Worm (Caenorhabditis elegans) whole organism, L3 larva: ENCODE data around the gene F21C10.7.

Experiments
- R02D3.7 ChIP-seq: fragments of 150-350 bp; optimal IDR thresholded peaks from 2 replicates; lab custom pipeline; 2014; ENCODE audit warnings: missing biosample characterization, missing genetic modification characterization
- ZK546.5 ChIP-seq: sonication (generic microtip); optimal IDR thresholded peaks from 2 replicates; lab custom pipeline; 2017; ENCODE audit warnings: missing biosample characterization, missing genetic modification characterization
- aly-2 ChIP-seq: fragments of 150-350 bp; optimal IDR thresholded peaks from 2 replicates; lab custom pipeline; 2014; ENCODE audit warnings: missing biosample characterization, missing genetic modification characterization
- ama-1 ChIP-seq: fragments of 150-350 bp; optimal IDR thresholded peaks from 2 replicates; lab custom pipeline; 2018
- ceh-16 ChIP-seq: sonication (generic microtip); optimal IDR thresholded peaks from 2 replicates; lab custom pipeline; 2017; ENCODE audit warnings: missing biosample characterization, missing genetic modification characterization
- ceh-28 ChIP-seq: fragments of 150-350 bp; optimal IDR thresholded peaks from 2 replicates; lab custom pipeline; 2014; ENCODE audit warnings: missing biosample characterization, missing genetic modification reagents, missing genetic modification characterization
- ceh-82 ChIP-seq: fragments of 150-350 bp; optimal IDR thresholded peaks from 2 replicates; lab custom pipeline; 2014; ENCODE audit warnings: missing biosample characterization, missing genetic modification characterization
- ceh-9 ChIP-seq: sonication (generic microtip); optimal IDR thresholded peaks from 2 replicates; lab custom pipeline; 2018; ENCODE audit warnings: missing biosample characterization, missing genetic modification characterization
- daf-12 ChIP-seq: fragments of 150-350 bp; optimal IDR thresholded peaks from 2 replicates; lab custom pipeline; 2014; ENCODE audit warnings: missing biosample characterization, missing genetic modification reagents, missing genetic modification characterization
- egl-27 ChIP-seq: sonication (generic microtip); optimal IDR thresholded peaks from 4 replicates; lab custom pipeline; 2017; ENCODE audit warnings: missing biosample characterization, missing genetic modification reagents, missing genetic modification characterization
- egl-5 ChIP-seq: fragments of 150-350 bp; optimal IDR thresholded peaks from 2 replicates; lab custom pipeline; 2017; ENCODE audit warnings: missing biosample characterization, missing genetic modification reagents, missing genetic modification characterization, inconsistent platforms
- elt-1 ChIP-seq: fragments of 150-350 bp; optimal IDR thresholded peaks from 2 replicates; lab custom pipeline; 2014; ENCODE audit warnings: missing biosample characterization, missing genetic modification characterization
- elt-2 ChIP-seq: sonication (generic microtip); optimal IDR thresholded peaks from 2 replicates; lab custom pipeline; 2016; ENCODE audit warnings: missing genetic modification reagents, mild to moderate bottlenecking, missing genetic modification characterization, missing compliant biosample characterization
- elt-3 ChIP-seq, 3 experiments: fragments of 150-350 bp in 1 of 3; sonication (generic microtip) in 2 of 3; optimal IDR thresholded peaks; 2 replicates in 2 of 3; 4 replicates in 1 of 3; lab custom pipeline; 2014 to 2017; ENCODE audit warnings: missing biosample characterization in 3 of 3, missing genetic modification characterization in 3 of 3
- eor-1 ChIP-seq, 2 experiments: fragments of 150-350 bp; optimal IDR thresholded peaks; 2 replicates each; lab custom pipeline; 2014 to 2018; ENCODE audit warnings: missing biosample characterization in 2 of 2, missing genetic modification characterization in 2 of 2
- fkh-10 ChIP-seq: sonication (generic microtip); optimal IDR thresholded peaks from 2 replicates; lab custom pipeline; 2017; ENCODE audit warnings: missing biosample characterization, missing genetic modification reagents, missing genetic modification characterization
- fkh-2 ChIP-seq: fragments of 150-350 bp; optimal IDR thresholded peaks from 2 replicates; lab custom pipeline; 2014; ENCODE audit warnings: missing biosample characterization, missing genetic modification reagents, missing genetic modification characterization
- fos-1 ChIP-seq: fragments of 150-350 bp; optimal IDR thresholded peaks from 2 replicates; lab custom pipeline; 2014; ENCODE audit warnings: missing biosample characterization, missing genetic modification characterization
- hmg-11 ChIP-seq: sonication (generic microtip); optimal IDR thresholded peaks from 2 replicates; lab custom pipeline; 2016; ENCODE audit warnings: missing genetic modification characterization, missing compliant biosample characterization
- jun-1 ChIP-seq: fragments of 150-350 bp; optimal IDR thresholded peaks from 2 replicates; lab custom pipeline; 2014; ENCODE audit warnings: missing biosample characterization, missing genetic modification reagents, missing genetic modification characterization
- lin-15B ChIP-seq: fragments of 150-350 bp; optimal IDR thresholded peaks from 2 replicates; lab custom pipeline; 2014; ENCODE audit warnings: missing biosample characterization, missing genetic modification characterization
- lin-39 ChIP-seq: fragments of 150-350 bp; optimal IDR thresholded peaks from 2 replicates; lab custom pipeline; 2018; ENCODE audit warnings: missing biosample characterization, missing genetic modification reagents, missing genetic modification characterization
- lsy-12 ChIP-seq: sonication (generic microtip); optimal IDR thresholded peaks from 2 replicates; lab custom pipeline; 2016; ENCODE audit warnings: mild to moderate bottlenecking, missing genetic modification characterization, missing compliant biosample characterization
- mdl-1 ChIP-seq: fragments of 150-350 bp; optimal IDR thresholded peaks from 2 replicates; lab custom pipeline; 2014; ENCODE audit warnings: missing biosample characterization, missing genetic modification characterization
- mml-1 ChIP-seq: fragments of 150-350 bp; sonication (generic microtip); optimal IDR thresholded peaks from 3 replicates; lab custom pipeline; 2014; ENCODE audit warnings: missing biosample characterization, missing genetic modification characterization
- nfya-1 ChIP-seq: sonication (generic microtip); optimal IDR thresholded peaks from 2 replicates; lab custom pipeline; 2017; ENCODE audit warnings: missing genetic modification characterization, mild to moderate bottlenecking, missing compliant biosample characterization, antibody characterized with exemption, moderate library complexity; ENCODE audit not compliant: insufficient read depth
- nhr-11 ChIP-seq: fragments of 150-350 bp; optimal IDR thresholded peaks from 2 replicates; lab custom pipeline; 2014; ENCODE audit warnings: missing biosample characterization, missing genetic modification characterization
- nhr-12 ChIP-seq: fragments of 150-350 bp; optimal IDR thresholded peaks from 2 replicates; lab custom pipeline; 2014; ENCODE audit warnings: missing biosample characterization, missing genetic modification characterization
- nhr-23 ChIP-seq: fragments of 150-350 bp; optimal IDR thresholded peaks from 2 replicates; lab custom pipeline; 2014; ENCODE audit warnings: missing biosample characterization, missing genetic modification reagents, missing genetic modification characterization
- nhr-237 ChIP-seq: fragments of 150-350 bp; optimal IDR thresholded peaks from 2 replicates; lab custom pipeline; 2014; ENCODE audit warnings: missing biosample characterization, missing genetic modification characterization
- nhr-25 ChIP-seq: sonication (generic microtip); optimal IDR thresholded peaks from 2 replicates; lab custom pipeline; 2017; ENCODE audit warnings: missing biosample characterization, missing genetic modification characterization
- nhr-28 ChIP-seq: fragments of 150-350 bp; optimal IDR thresholded peaks from 2 replicates; lab custom pipeline; 2014; ENCODE audit warnings: missing biosample characterization, missing genetic modification characterization
- nhr-43 ChIP-seq: sonication (generic microtip); optimal IDR thresholded peaks from 2 replicates; lab custom pipeline; 2016; ENCODE audit warnings: mild to moderate bottlenecking, missing genetic modification characterization, missing compliant biosample characterization; ENCODE audit not compliant: poor library complexity, severe bottlenecking
- nhr-67 ChIP-seq: fragments of 150-350 bp; optimal IDR thresholded peaks from 2 replicates; lab custom pipeline; 2014; ENCODE audit warnings: missing biosample characterization, missing genetic modification characterization
- nhr-76 ChIP-seq: fragments of 150-350 bp; sonication (generic microtip); optimal IDR thresholded peaks from 5 replicates; lab custom pipeline; 2014; ENCODE audit warnings: missing biosample characterization, missing genetic modification characterization
- nhr-77 ChIP-seq: fragments of 150-350 bp; optimal IDR thresholded peaks from 2 replicates; lab custom pipeline; 2014; ENCODE audit warnings: missing biosample characterization, missing genetic modification characterization
- pha-4 ChIP-seq: fragments of 150-350 bp; optimal IDR thresholded peaks from 2 replicates; lab custom pipeline; 2014; ENCODE audit warnings: missing biosample characterization, missing genetic modification reagents, missing genetic modification characterization
- pqm-1 ChIP-seq: fragments of 150-350 bp; optimal IDR thresholded peaks from 2 replicates; lab custom pipeline; 2017; ENCODE audit warnings: missing biosample characterization, missing genetic modification characterization, inconsistent platforms
- sea-2 ChIP-seq: fragments of 150-350 bp; sonication (generic microtip); optimal IDR thresholded peaks from 4 replicates; lab custom pipeline; 2014; ENCODE audit warnings: missing biosample characterization, missing genetic modification reagents, missing genetic modification characterization
- skn-1 ChIP-seq: fragments of 150-350 bp; optimal IDR thresholded peaks from 2 replicates; lab custom pipeline; 2014; ENCODE audit warnings: missing biosample characterization, missing genetic modification characterization
- snpc-4 ChIP-seq: fragments of 150-350 bp; optimal IDR thresholded peaks from 2 replicates; lab custom pipeline; 2014; ENCODE audit warnings: missing biosample characterization, missing genetic modification characterization
- tbx-2 ChIP-seq: sonication (generic microtip); optimal IDR thresholded peaks from 2 replicates; lab custom pipeline; 2016; ENCODE audit warnings: mild to moderate bottlenecking, missing genetic modification characterization, missing compliant biosample characterization
- unc-39 ChIP-seq: sonication (generic microtip); optimal IDR thresholded peaks from 4 replicates; lab custom pipeline; 2017; ENCODE audit warnings: missing biosample characterization, missing genetic modification characterization
- unc-62 ChIP-seq: fragments of 150-350 bp; sonication (generic microtip); optimal IDR thresholded peaks from 4 replicates; lab custom pipeline; 2014; ENCODE audit warnings: missing biosample characterization, missing genetic modification reagents, missing genetic modification characterization
- zag-1 ChIP-seq: fragments of 150-350 bp; optimal IDR thresholded peaks from 2 replicates; lab custom pipeline; 2014; ENCODE audit warnings: missing biosample characterization, missing genetic modification characterization
- ztf-11 ChIP-seq: fragments of 150-350 bp; optimal IDR thresholded peaks from 2 replicates; lab custom pipeline; 2014; ENCODE audit warnings: missing biosample characterization, missing genetic modification characterization
- ztf-4 ChIP-seq: fragments of 150-350 bp; optimal IDR thresholded peaks from 2 replicates; lab custom pipeline; 2014; ENCODE audit warnings: missing biosample characterization, missing genetic modification characterization

The F21C10.7 gene

DNA sequence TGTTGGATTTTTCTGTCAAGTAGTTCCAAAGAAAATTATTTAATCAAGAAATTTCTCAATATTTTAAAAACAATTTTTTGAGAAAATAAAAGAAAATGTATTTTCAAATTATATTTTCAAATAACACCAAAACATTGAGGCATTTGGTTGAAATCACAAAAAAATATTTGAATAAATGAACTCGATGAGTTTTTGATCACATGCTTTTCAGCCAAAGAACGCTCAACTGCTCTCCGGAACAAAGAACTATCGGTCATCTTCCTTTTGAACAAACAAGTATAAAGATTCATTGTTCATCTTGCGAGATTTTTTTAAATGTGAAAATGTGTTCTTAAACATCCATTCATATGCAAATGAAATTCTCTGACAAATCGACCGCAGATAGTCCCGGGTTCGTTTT lies 17.6 kb upstream of the F21C10.7 start:
- peak; percentile 61 for TF ChIP-seq pqm-1 (tag; lab: Kevin White, UChicago)
- no peak for TF ChIP-seq nhr-77
- peak; percentile 41 for TF ChIP-seq fkh-10 (GFP tag; lab: Kevin White, UChicago)
- TF ChIP-seq pha-4 = peak; percentile 50
- TF ChIP-seq nhr-76 (tag; lab: Kevin White, UChicago) = no peak

DNA sequence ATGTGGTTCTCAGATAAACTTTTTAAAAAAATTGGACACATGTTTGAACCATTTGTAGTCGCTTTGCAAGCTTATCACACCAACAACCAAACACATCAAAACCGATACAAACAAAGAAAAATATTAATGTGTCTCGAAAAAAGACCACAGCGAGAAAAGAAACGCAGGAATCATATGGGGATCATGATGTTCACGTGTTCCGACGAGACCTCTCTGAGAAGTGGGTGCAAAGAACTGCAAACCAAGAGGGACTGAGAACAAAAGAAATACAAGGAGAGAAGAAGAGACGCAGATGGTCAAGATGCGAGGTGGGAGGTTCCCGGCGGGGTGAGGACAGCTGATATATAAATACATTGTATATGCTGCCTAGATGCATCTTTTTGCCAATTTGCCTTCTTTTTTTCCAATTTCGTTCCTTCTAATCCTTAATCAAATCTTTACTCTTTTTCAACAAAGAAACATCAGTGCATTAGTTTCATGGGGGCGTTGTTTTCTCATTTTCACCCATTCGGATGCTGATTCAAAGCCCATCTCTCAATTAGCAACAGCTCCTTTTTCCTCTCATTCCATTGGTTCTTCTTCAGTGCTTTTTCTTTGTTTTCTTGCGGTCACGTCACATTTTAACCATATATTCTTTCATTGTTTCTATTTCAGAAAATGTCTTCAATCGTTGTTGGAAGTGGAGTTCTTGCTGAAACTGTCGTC lies 16.8 kb upstream of the F21C10.7 start, which contains the start of gene F21C10.10:
F21C10.10 (plus strand) TSS at position 655 of the 705 bp plus-strand sequence.
- TF ChIP-seq nhr-76 (tag; lab: Kevin White, UChicago) = peak; percentile 92
- no peak for TF ChIP-seq aly-2
- TF ChIP-seq ZK546.5 (tag; lab: Kevin White, UChicago) = no peak
- TF ChIP-seq nhr-43 (tag; lab: Kevin White, UChicago) = peak; percentile 98
- no peak for TF ChIP-seq ztf-11
- peak; percentile 57 for TF ChIP-seq tbx-2 (tag; lab: Kevin White, UChicago)
- no peak for TF ChIP-seq nhr-237 (tag; lab: Kevin White, UChicago)
- peak in 2 of 3 experiments; percentile 43 to 81 for TF ChIP-seq elt-3 (tag; optimal IDR thresholded peaks at IDR 0.05; lab: Kevin White, UChicago)
- peak; percentile 6 for TF ChIP-seq skn-1 (tag; lab: Kevin White, UChicago)
- peak; percentile 65 for TF ChIP-seq ztf-4 (tag; lab: Kevin White, UChicago)
- TF ChIP-seq elt-1 (tag; lab: Kevin White, UChicago) = no peak
- TF ChIP-seq pqm-1 (tag; lab: Kevin White, UChicago) = peak; percentile 89
- TF ChIP-seq ceh-82 (tag; lab: Kevin White, UChicago) = no peak
- peak; percentile 85 for TF ChIP-seq nfya-1
- peak; percentile 15 for TF ChIP-seq fos-1 (tag; lab: Kevin White, UChicago)
- peak; percentile 91 for TF ChIP-seq jun-1 (tag; lab: Kevin White, UChicago)
- peak; percentile 62 for TF ChIP-seq hmg-11 (tag; lab: Kevin White, UChicago)
- TF ChIP-seq eor-1 (tag; optimal IDR thresholded peaks at IDR 0.05; lab: Kevin White, UChicago) = no peak
- TF ChIP-seq nhr-12 (tag; lab: Kevin White, UChicago) = no peak
- peak; percentile 54 for TF ChIP-seq egl-27 (tag; lab: Kevin White, UChicago)
- TF ChIP-seq nhr-67 = no peak
- peak; percentile 19 for TF ChIP-seq R02D3.7 (tag; lab: Kevin White, UChicago)
- peak; percentile 84 for TF ChIP-seq lin-39
- peak; percentile 82 for TF ChIP-seq mml-1 (tag; lab: Kevin White, UChicago)
- TF ChIP-seq zag-1 (tag; lab: Kevin White, UChicago) = no peak
- TF ChIP-seq ceh-9 (tag; lab: Kevin White, UChicago) = no peak
- no peak for TF ChIP-seq sea-2 (GFP tag; lab: Kevin White, UChicago)
- peak; percentile 33 for TF ChIP-seq nhr-11 (tag; lab: Kevin White, UChicago)
- TF ChIP-seq daf-12 (tag; lab: Kevin White, UChicago) = no peak
- no peak for TF ChIP-seq lin-15B (tag; lab: Kevin White, UChicago)
- TF ChIP-seq pha-4 = peak; percentile 96
- TF ChIP-seq snpc-4 = peak; percentile 55
- peak; percentile 41 for TF ChIP-seq lsy-12 (tag; lab: Kevin White, UChicago)
- TF ChIP-seq nhr-23 (tag; lab: Kevin White, UChicago) = peak; percentile 95
- TF ChIP-seq fkh-10 (GFP tag; lab: Kevin White, UChicago) = no peak
- TF ChIP-seq egl-5 (tag; lab: Kevin White, UChicago) = peak; percentile 84
- TF ChIP-seq fkh-2 (tag; lab: Kevin White, UChicago) = no peak
- peak; percentile 47 for TF ChIP-seq unc-62
- TF ChIP-seq elt-2 (tag; lab: Kevin White, UChicago) = peak; percentile 93
- no peak for TF ChIP-seq ama-1 (lab: Kevin White, UChicago)
- TF ChIP-seq nhr-77 = peak; percentile 23
- no peak for TF ChIP-seq nhr-28 (tag; lab: Kevin White, UChicago)
- TF ChIP-seq ceh-28 (tag; lab: Kevin White, UChicago) = peak; percentile 80
- peak; percentile 94 for TF ChIP-seq nhr-25 (tag; lab: Kevin White, UChicago)
- no peak for TF ChIP-seq ceh-16 (tag; lab: Kevin White, UChicago)
- no peak for TF ChIP-seq unc-39 (tag; lab: Kevin White, UChicago)
- TF ChIP-seq mdl-1 = peak; percentile 89
